Worm (Caenorhabditis elegans): ENCODE results near the gene nft-1.

The nft-1 gene

DNA sequence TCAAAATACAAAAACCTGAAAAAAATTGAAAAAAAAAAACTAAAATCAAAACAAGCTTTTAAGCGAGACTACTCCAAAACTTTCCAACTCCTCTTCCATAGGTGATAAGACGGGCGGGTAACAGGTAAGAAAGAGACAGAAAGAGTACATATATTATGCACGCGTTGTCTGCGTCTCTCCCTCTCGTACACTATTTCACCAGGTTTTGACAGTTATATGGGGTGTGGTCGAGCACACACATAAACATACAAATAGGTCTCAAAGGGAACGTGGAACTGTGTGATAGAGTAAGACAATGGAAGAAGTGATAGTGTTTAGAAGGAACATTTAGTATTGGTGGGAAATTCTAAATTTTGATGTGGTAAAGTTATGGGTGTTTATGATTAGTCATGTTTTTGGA lies 42.1 kb upstream of the nft-1 start:
- TF ChIP-seq F22D6.2 (tag; optimal IDR thresholded peaks at IDR 0.05), result no peak
- no peak for TF ChIP-seq F23B12.7 (tag; optimal IDR thresholded peaks at IDR 0.05; ENCODE audit: insufficient read depth)
- peak; percentile 93 for TF ChIP-seq hmg-1.2 (GFP tag; IDR thresholded peaks at IDR 0.05)
- no peak for TF ChIP-seq snpc-4 (GFP tag; optimal IDR thresholded peaks at IDR 0.05)
- no peak for TF ChIP-seq snpc-4 (tag; optimal IDR thresholded peaks at IDR 0.05)
- no peak for TF ChIP-seq F57C9.4 (tag; optimal IDR thresholded peaks at IDR 0.05)
- no peak for TF ChIP-seq lin-26 (GFP tag; IDR thresholded peaks at IDR 0.05)
- no peak for TF ChIP-seq snpc-1.1 (tag; optimal IDR thresholded peaks at IDR 0.05; ENCODE audit: insufficient read depth)
- no peak for TF ChIP-seq atf-7 (tag; optimal IDR thresholded peaks at IDR 0.05)
- no peak for TF ChIP-seq ZK185.1 (tag; optimal IDR thresholded peaks at IDR 0.05; ENCODE audit: poor library complexity, severe bottlenecking)
- no peak for TF ChIP-seq pbrm-1 (GFP tag; IDR thresholded peaks at IDR 0.05)
- TF ChIP-seq lin-40 (tag; optimal IDR thresholded peaks at IDR 0.05), result no peak
- TF ChIP-seq ceh-100 (GFP tag; IDR thresholded peaks at IDR 0.05), result no peak
- TF ChIP-seq rpc-1 (optimal IDR thresholded peaks at IDR 0.05), result no peak
- TF ChIP-seq rpc-1 (tag; optimal IDR thresholded peaks at IDR 0.05), result no peak
- TF ChIP-seq unc-62 (GFP tag; optimal IDR thresholded peaks at IDR 0.05), result peak; percentile 49
- TF ChIP-seq egl-18 (GFP tag; IDR thresholded peaks at IDR 0.05), result no peak
- TF ChIP-seq ets-4 (GFP tag; optimal IDR thresholded peaks at IDR 0.05), result peak; percentile 45
- TF ChIP-seq attf-5 (GFP tag; optimal IDR thresholded peaks at IDR 0.05), result peak; percentile 14
- TF ChIP-seq Y67H2A.10 (GFP tag; conservative IDR thresholded peaks at IDR 0.05), result no peak
- peak; percentile 86 for TF ChIP-seq nhr-80 (tag; optimal IDR thresholded peaks at IDR 0.05)

ce11 chrIII:11883694-11884093 lies 40.0 kb upstream of the nft-1 start, which contains the start of gene fbxb-22:
TSS of gene fbxb-22 (minus strand) at chrIII:11883754.
- peak; percentile 68; the same call in 1 of the 2 replicates for TF ChIP-seq egrh-3 (GFP tag; IDR thresholded peaks at IDR 0.05)

ce11 chrIII:11891335-11891734 lies 32.4 kb upstream of the nft-1 start, which contains the start of gene faah-5:
TSS of gene faah-5 (minus strand) at chrIII:11891435.
- TF ChIP-seq athp-1 (tag; optimal IDR thresholded peaks at IDR 0.05) (no peak), lir-1 (GFP tag; conservative IDR thresholded peaks at IDR 0.05) (no peak), ama-1 (optimal IDR thresholded peaks at IDR 0.05) (no peak), ama-1 (GFP tag; optimal IDR thresholded peaks at IDR 0.05) (no peak), aptf-3 (GFP tag; IDR thresholded peaks at IDR 0.05) (no peak), F10E7.11 (tag; optimal IDR thresholded peaks at IDR 0.05) (no peak), nfya-1 (tag; optimal IDR thresholded peaks at IDR 0.05; ENCODE audit: borderline replicate concordance, insufficient read depth) (no peak), cebp-2 (GFP tag; IDR thresholded peaks at IDR 0.05) (no peak), somi-1 (GFP tag; optimal IDR thresholded peaks at IDR 0.05) (no peak), egl-44 (GFP tag; IDR thresholded peaks at IDR 0.05) (no peak), F39B2.1 (GFP tag; IDR thresholded peaks at IDR 0.05) (no peak), fkh-3 (tag; optimal IDR thresholded peaks at IDR 0.05) (no peak), zim-3 (tag; optimal IDR thresholded peaks at IDR 0.05) (no peak), dox-1 (GFP tag; IDR thresholded peaks at IDR 0.05) (no peak), dpff-1 (tag; optimal IDR thresholded peaks at IDR 0.05) (no peak), gei-17 (GFP tag; optimal IDR thresholded peaks at IDR 0.05) (no peak), Y95B8A.8 (GFP tag; IDR thresholded peaks at IDR 0.05) (no peak), ceh-79 (tag; optimal IDR thresholded peaks at IDR 0.05) (no peak)
